Fruit fly (Drosophila melanogaster) whole organism, embryonic: ENCODE measurements around the gene Irc.

ENCODE experiments used
- Adf1 ChIP-seq: fragments of 200-800 bp; sonication (Bioruptor generic); IDR thresholded peaks from 2 replicates; pipeline ENCODE4 v1.3.6; 2022; ENCODE audit warnings: missing biosample characterization, missing genetic modification characterization
- B-H2 ChIP-seq: fragments of 200-800 bp; sonication (Bioruptor generic); optimal IDR thresholded peaks from 2 replicates; lab custom pipeline; 2018; ENCODE audit warnings: missing biosample characterization, mild to moderate bottlenecking, missing genetic modification characterization
- CG10209 ChIP-seq: fragments of 200-800 bp; sonication (Bioruptor generic); optimal IDR thresholded peaks from 3 replicates; lab custom pipeline; 2017; ENCODE audit warnings: missing biosample characterization, mild to moderate bottlenecking, missing genetic modification characterization, missing genetic modification reagents
- CG10321 ChIP-seq: fragments of 200-800 bp; sonication (Bioruptor generic); IDR thresholded peaks from 2 replicates; pipeline ENCODE4 v1.3.6; 2022; ENCODE audit warnings: missing biosample characterization, missing genetic modification characterization
- CG11093 ChIP-seq: fragments of 200-800 bp; sonication (Bioruptor generic); IDR thresholded peaks from 3 replicates; pipeline ENCODE4 v1.3.6; 2022; ENCODE audit warnings: missing biosample characterization, missing genetic modification characterization
- CG13424 ChIP-seq: fragments of 200-800 bp; sonication (Bioruptor generic); optimal IDR thresholded peaks from 2 replicates; lab custom pipeline; 2019; ENCODE audit warnings: missing biosample characterization, mild to moderate bottlenecking, missing genetic modification characterization, moderate library complexity
- CG13894 ChIP-seq: fragments of 200-800 bp; sonication (Bioruptor generic); optimal IDR thresholded peaks from 3 replicates; lab custom pipeline; 2018; ENCODE audit warnings: missing biosample characterization, mild to moderate bottlenecking, missing genetic modification characterization, moderate library complexity
- CG15269 ChIP-seq: fragments of 200-800 bp; sonication (Bioruptor generic); optimal IDR thresholded peaks from 2 replicates; lab custom pipeline; 2018; ENCODE audit warnings: missing biosample characterization, mild to moderate bottlenecking, missing genetic modification characterization, moderate library complexity
- CG17361 ChIP-seq: fragments of 200-800 bp; sonication (Bioruptor generic); IDR thresholded peaks from 3 replicates; pipeline ENCODE4 v1.3.6; 2022; ENCODE audit warnings: missing biosample characterization, missing genetic modification characterization
- CG18262 ChIP-seq: fragments of 200-800 bp; optimal IDR thresholded peaks from 3 replicates; lab custom pipeline; 2019; ENCODE audit warnings: missing biosample characterization, mild to moderate bottlenecking, missing genetic modification characterization, moderate library complexity
- CG2678 ChIP-seq: fragments of 200-800 bp; sonication (Bioruptor generic); optimal IDR thresholded peaks from 3 replicates; lab custom pipeline; 2019; ENCODE audit warnings: missing biosample characterization, mild to moderate bottlenecking, missing genetic modification characterization, moderate library complexity
- CG33557 ChIP-seq: fragments of 200-800 bp; sonication (Bioruptor generic); optimal IDR thresholded peaks from 2 replicates; lab custom pipeline; 2019; ENCODE audit warnings: missing biosample characterization, mild to moderate bottlenecking, missing genetic modification characterization, moderate library complexity
- CG3726 ChIP-seq: fragments of 200-800 bp; sonication (Bioruptor generic); IDR thresholded peaks from 3 replicates; pipeline ENCODE4, ENCODE4 v1.3.6; 2022; ENCODE audit warnings: missing biosample characterization, missing genetic modification characterization
- CG3847 ChIP-seq: fragments of 200-800 bp; sonication (Bioruptor generic); IDR thresholded peaks from 2 replicates; pipeline ENCODE4 v1.3.6; 2022; ENCODE audit warnings: missing biosample characterization, missing genetic modification characterization
- CG4820 ChIP-seq: fragments of 200-800 bp; sonication (Bioruptor generic); optimal IDR thresholded peaks from 3 replicates; lab custom pipeline; 2016; ENCODE audit warnings: missing biosample characterization, missing genetic modification characterization
- CG6765 ChIP-seq: fragments of 200-800 bp; sonication (Bioruptor generic); optimal IDR thresholded peaks from 3 replicates; lab custom pipeline; 2017; ENCODE audit warnings: missing biosample characterization, mild to moderate bottlenecking, missing genetic modification characterization
- CkIIα-i1 ChIP-seq: fragments of 200-800 bp; sonication (Bioruptor generic); IDR thresholded peaks from 2 replicates; pipeline ENCODE4 v1.3.6; 2022; ENCODE audit warnings: missing biosample characterization, missing genetic modification characterization
- Dek ChIP-seq: fragments of 200-800 bp; sonication (Bioruptor generic); optimal IDR thresholded peaks from 3 replicates; lab custom pipeline; 2019; ENCODE audit warnings: missing biosample characterization, mild to moderate bottlenecking, missing genetic modification characterization, moderate library complexity
- HLH54F ChIP-seq: fragments of 200-800 bp; sonication (Bioruptor generic); optimal IDR thresholded peaks from 3 replicates; lab custom pipeline; 2016; ENCODE audit warnings: missing biosample characterization, missing genetic modification characterization
- Hand ChIP-seq: fragments of 200-800 bp; sonication (Bioruptor generic); optimal IDR thresholded peaks from 2 replicates; lab custom pipeline; 2017; ENCODE audit warnings: mild to moderate bottlenecking, missing biosample characterization, missing genetic modification reagents, missing genetic modification characterization
- Hr39 ChIP-seq: fragments of >200 bp; optimal IDR thresholded peaks from 2 replicates; lab custom pipeline; 2017
- Hr78 ChIP-seq, 2 experiments: fragments of 200-800 bp in 1 of 2; fragments of >200 bp in 1 of 2; sonication (Bioruptor generic) in 1 of 2; optimal IDR thresholded peaks; 2 replicates each; lab custom pipeline; 2017 to 2019; ENCODE audit warnings: missing biosample characterization in 2 of 2, missing genetic modification characterization in 2 of 2, mild to moderate bottlenecking in 1 of 2, moderate library complexity in 1 of 2
- MTF-1 ChIP-seq: fragments of 200-800 bp; sonication (Bioruptor generic); optimal IDR thresholded peaks from 2 replicates; lab custom pipeline; 2018; ENCODE audit warnings: missing biosample characterization, mild to moderate bottlenecking, missing genetic modification characterization, borderline replicate concordance
- PHDP ChIP-seq: fragments of 200-800 bp; sonication (Bioruptor generic); optimal IDR thresholded peaks from 3 replicates; lab custom pipeline; 2018; ENCODE audit warnings: missing biosample characterization, mild to moderate bottlenecking, missing genetic modification characterization, moderate library complexity
- Ptx1 ChIP-seq: fragments of 200-800 bp; sonication (Bioruptor generic); IDR thresholded peaks from 2 replicates; pipeline ENCODE4 v1.3.6; 2022; ENCODE audit warnings: missing biosample characterization, missing genetic modification characterization
- YL-1 ChIP-seq: fragments of 200-800 bp; sonication (Bioruptor generic); optimal IDR thresholded peaks from 3 replicates; lab custom pipeline; 2017; ENCODE audit warnings: missing biosample characterization, mild to moderate bottlenecking, missing genetic modification characterization
- bbx ChIP-seq: fragments of 200-800 bp; sonication (Bioruptor generic); IDR thresholded peaks from 2 replicates; pipeline ENCODE4 v1.3.6; 2022; ENCODE audit warnings: missing biosample characterization, missing genetic modification characterization; ENCODE audit not compliant: partially characterized antibody
- caup ChIP-seq: fragments of 200-800 bp; sonication (Bioruptor generic); optimal IDR thresholded peaks from 3 replicates; lab custom pipeline; 2017; ENCODE audit warnings: missing biosample characterization, mild to moderate bottlenecking, missing genetic modification characterization, moderate library complexity; ENCODE audit not compliant: severe bottlenecking
- ci ChIP-seq: fragments of 200-800 bp; sonication (Bioruptor generic); IDR thresholded peaks from 3 replicates; pipeline ENCODE4 v1.3.6; 2022; ENCODE audit warnings: missing biosample characterization, missing genetic modification characterization
- corto ChIP-seq: fragments of 200-800 bp; sonication (Bioruptor generic); optimal IDR thresholded peaks from 2 replicates; lab custom pipeline; 2016; ENCODE audit warnings: missing biosample characterization, mild to moderate bottlenecking, missing genetic modification characterization, moderate library complexity
- croc ChIP-seq: fragments of 200-800 bp; sonication (Bioruptor generic); conservative IDR thresholded peaks from 3 replicates; pipeline ENCODE4 v1.3.6; 2022; ENCODE audit warnings: missing biosample characterization, missing genetic modification characterization
- da ChIP-seq: fragments of 200-800 bp; sonication (Bioruptor generic); optimal IDR thresholded peaks from 2 replicates; lab custom pipeline; 2016; ENCODE audit warnings: missing biosample characterization, missing genetic modification characterization
- danr ChIP-seq: fragments of 200-800 bp; sonication (Bioruptor generic); IDR thresholded peaks from 2 replicates; pipeline ENCODE4 v1.3.6; 2022; ENCODE audit warnings: missing biosample characterization, missing genetic modification characterization
- fd102C ChIP-seq: fragments of 200-800 bp; sonication (Bioruptor generic); optimal IDR thresholded peaks from 2 replicates; lab custom pipeline; 2018; ENCODE audit warnings: missing biosample characterization, mild to moderate bottlenecking, missing genetic modification characterization, moderate library complexity
- fu2 ChIP-seq: fragments of 200-800 bp; sonication (Bioruptor generic); optimal IDR thresholded peaks from 2 replicates; lab custom pipeline; 2016; ENCODE audit warnings: missing biosample characterization, missing genetic modification characterization
- gem ChIP-seq: fragments of 200-800 bp; sonication (Bioruptor generic); optimal IDR thresholded peaks from 2 replicates; lab custom pipeline; 2019; ENCODE audit warnings: missing biosample characterization, mild to moderate bottlenecking, missing genetic modification characterization, moderate library complexity
- jumu ChIP-seq: fragments of 200-800 bp; sonication (Bioruptor generic); optimal IDR thresholded peaks from 3 replicates; lab custom pipeline; 2016; ENCODE audit warnings: missing biosample characterization, missing genetic modification characterization
- kah ChIP-seq: fragments of 200-800 bp; sonication (Bioruptor generic); optimal IDR thresholded peaks from 2 replicates; lab custom pipeline; 2018; ENCODE audit warnings: missing biosample characterization, mild to moderate bottlenecking, missing genetic modification characterization
- lilli ChIP-seq: fragments of 200-800 bp; sonication (Bioruptor generic); optimal IDR thresholded peaks from 3 replicates; lab custom pipeline; 2016; ENCODE audit warnings: missing biosample characterization, missing genetic modification characterization
- oc ChIP-seq: fragments of 200-800 bp; sonication (Bioruptor generic); optimal IDR thresholded peaks from 2 replicates; lab custom pipeline; 2018; ENCODE audit warnings: missing biosample characterization, mild to moderate bottlenecking, missing genetic modification characterization, moderate library complexity
- odd ChIP-seq: fragments of 200-800 bp; sonication (Bioruptor generic); optimal IDR thresholded peaks from 2 replicates; lab custom pipeline; 2017; ENCODE audit warnings: missing biosample characterization, mild to moderate bottlenecking, missing genetic modification characterization
- pfk ChIP-seq: fragments of 200-800 bp; sonication (Bioruptor generic); optimal IDR thresholded peaks from 2 replicates; lab custom pipeline; 2018; ENCODE audit warnings: missing biosample characterization, mild to moderate bottlenecking, missing genetic modification characterization, moderate library complexity
- seq ChIP-seq: fragments of 200-800 bp; sonication (Bioruptor generic); IDR thresholded peaks from 2 replicates; pipeline ENCODE4 v1.3.6; 2022; ENCODE audit warnings: missing biosample characterization, missing genetic modification characterization
- slbo ChIP-seq: fragments of 200-800 bp; sonication (Bioruptor generic); IDR thresholded peaks from 2 replicates; pipeline ENCODE4 v1.3.6; 2022; ENCODE audit warnings: missing biosample characterization, missing genetic modification characterization
- so ChIP-seq: fragments of 200-800 bp; sonication (Bioruptor generic); IDR thresholded peaks from 3 replicates; pipeline ENCODE4 v1.3.6; 2022; ENCODE audit warnings: missing biosample characterization, missing genetic modification characterization
- tin ChIP-seq: fragments of 200-800 bp; sonication (Bioruptor generic); optimal IDR thresholded peaks from 3 replicates; lab custom pipeline; 2016; ENCODE audit warnings: missing biosample characterization, missing genetic modification characterization
- trh ChIP-seq: fragments of 200-800 bp; sonication (Bioruptor generic); optimal IDR thresholded peaks from 2 replicates; lab custom pipeline; 2016; ENCODE audit warnings: missing biosample characterization, missing genetic modification characterization
- ttk ChIP-seq: fragments of 200-800 bp; sonication (Bioruptor generic); IDR thresholded peaks from 2 replicates; pipeline ENCODE4 v2.1.2; 2022; ENCODE audit warnings: missing biosample characterization, missing genetic modification characterization
- wek ChIP-seq: fragments of 200-800 bp; sonication (Bioruptor generic); optimal IDR thresholded peaks from 3 replicates; lab custom pipeline; 2018; ENCODE audit warnings: missing biosample characterization, mild to moderate bottlenecking, missing genetic modification characterization, moderate library complexity

Irc gene

DNA sequence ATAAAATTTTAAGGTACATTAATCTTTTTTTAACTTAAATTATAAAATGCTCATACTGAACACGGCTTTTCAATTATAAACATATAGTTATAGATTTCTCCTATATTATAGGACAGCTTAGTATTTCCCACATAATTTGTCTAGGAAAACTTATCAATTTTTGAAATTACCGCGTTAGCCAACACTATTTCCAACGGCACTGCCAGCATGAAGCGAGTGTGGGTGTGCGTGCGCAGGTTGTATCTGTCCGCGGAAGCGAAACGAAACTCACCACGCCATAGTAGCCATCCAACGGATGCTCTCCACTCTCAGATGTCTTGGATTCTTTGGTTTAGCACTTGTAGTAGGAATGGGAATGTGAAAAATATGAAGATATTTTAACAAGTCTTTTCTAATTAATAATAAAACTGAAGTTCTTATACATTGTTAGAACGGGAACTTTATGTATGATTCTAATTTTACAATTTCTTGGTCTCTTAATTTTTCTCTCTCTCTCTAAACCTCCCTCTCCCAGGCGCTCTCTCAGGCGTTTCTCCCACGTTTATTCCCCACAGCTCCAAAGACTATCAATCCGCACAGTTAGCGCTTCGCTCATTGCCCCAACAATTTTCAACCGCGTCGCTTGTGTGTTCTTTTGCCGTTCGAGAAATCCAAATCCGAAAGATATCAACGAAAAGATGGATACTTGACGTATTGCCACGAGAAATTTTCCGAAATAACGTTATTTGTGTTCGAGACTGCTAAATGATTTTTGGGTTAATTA lies 50.9 kb downstream of the Irc start, which contains the start of gene Dad (continued):
- TF ChIP-seq fu2 (GFP tag; lab: Kevin White, UChicago) (no peak), oc (tag; lab: Kevin White, UChicago) (no peak), ttk (GFP tag; lab: Robert Waterston, UW) (no peak), CG10209 (GFP tag; lab: Kevin White, UChicago) (no peak), ci (GFP tag; lab: Robert Waterston, UW) (peak; percentile 46; the same call in 1 of the 3 replicates), CG10321 (GFP tag; lab: Robert Waterston, UW) (no peak), odd (GFP tag; lab: Kevin White, UChicago) (peak; percentile 39), CG4820 (GFP tag; lab: Kevin White, UChicago) (no peak), Ptx1 (GFP tag; lab: Robert Waterston, UW) (no peak), so (GFP tag; lab: Robert Waterston, UW) (0 out of 3 replicates have a peak, but pooled peaks have one; percentile 13), CkIIα-i1 (GFP tag; lab: Robert Waterston, UW) (no peak), trh (GFP tag; lab: Kevin White, UChicago) (no peak), da (GFP tag; lab: Kevin White, UChicago) (no peak), CG3847 (GFP tag; lab: Robert Waterston, UW) (no peak), slbo (GFP tag; lab: Robert Waterston, UW) (0 out of 2 replicates have a peak, but pooled peaks have one; percentile 28), PHDP (tag; lab: Kevin White, UChicago) (peak; percentile 28), fd102C (GFP tag; lab: Kevin White, UChicago) (no peak), CG3726 (GFP tag; lab: Robert Waterston, UW) (no peak), CG2678 (tag; lab: Kevin White, UChicago) (peak; percentile 25), MTF-1 (GFP tag; lab: Kevin White, UChicago) (peak; percentile 67), caup (GFP tag; lab: Kevin White, UChicago) (peak; percentile 36), croc (GFP tag; lab: Robert Waterston, UW) (no peak), CG13424 (tag; lab: Kevin White, UChicago) (peak; percentile 2), danr (GFP tag; lab: Robert Waterston, UW) (no peak), seq (GFP tag; lab: Robert Waterston, UW) (no peak), Hr39 (no peak), CG13894 (tag; lab: Kevin White, UChicago) (peak; percentile 10), CG17361 (GFP tag; lab: Robert Waterston, UW) (no peak), YL-1 (GFP tag; lab: Kevin White, UChicago) (peak; percentile 11), Hr78 (GFP tag; optimal IDR thresholded peaks at IDR 0.05; lab: Kevin White, UChicago) (no peak), Dek (tag; lab: Kevin White, UChicago) (peak; percentile 31), CG33557 (GFP tag; lab: Kevin White, UChicago) (no peak), CG15269 (tag; lab: Kevin White, UChicago) (peak; percentile 17), Adf1 (GFP tag; lab: Robert Waterston, UW) (peak; percentile 9; the same call in 1 of the 2 replicates), Hand (GFP tag; lab: Kevin White, UChicago) (peak; percentile 65), wek (GFP tag; lab: Kevin White, UChicago) (peak; percentile 31), lilli (peak; percentile 17), bbx (GFP tag; lab: Robert Waterston, UW) (peak; percentile 42; the same call in 1 of the 2 replicates), corto (GFP tag; lab: Kevin White, UChicago) (peak; percentile 76), jumu (GFP tag; lab: Kevin White, UChicago) (no peak), CG6765 (GFP tag; lab: Kevin White, UChicago) (peak; percentile 45), gem (tag; lab: Kevin White, UChicago) (peak; percentile 1), B-H2 (peak; percentile 45), tin (GFP tag; lab: Kevin White, UChicago) (no peak), kah (GFP tag; lab: Kevin White, UChicago) (peak; percentile 12), HLH54F (GFP tag; lab: Kevin White, UChicago) (no peak), CG18262 (peak; percentile 8), pfk (GFP tag; lab: Kevin White, UChicago) (peak; percentile 43), CG11093 (GFP tag; lab: Robert Waterston, UW) (no peak)
